Fruit fly (Drosophila melanogaster): ENCODE results near the gene Hsp68.

Gene Hsp68

dm6 chr3R:24102387-24102786 lies 45.3 kb upstream of the Hsp68 start (continued):
- TF ChIP-seq CG10209 (GFP tag; optimal IDR thresholded peaks at IDR 0.05) (no peak), tna (GFP tag; IDR thresholded peaks at IDR 0.05; ENCODE audit: partially characterized antibody) (no peak), CG1602 (GFP tag; optimal IDR thresholded peaks at IDR 0.05) (no peak), otp (GFP tag; IDR thresholded peaks at IDR 0.05) (no peak), CG15514 (GFP tag; optimal IDR thresholded peaks at IDR 0.05) (peak; percentile 11), sc (optimal IDR thresholded peaks at IDR 0.05) (no peak), sc (GFP tag; optimal IDR thresholded peaks at IDR 0.05) (no peak), CG7372 (GFP tag; IDR thresholded peaks at IDR 0.05) (no peak), CG5953 (GFP tag; IDR thresholded peaks at IDR 0.05) (no peak), lab (GFP tag; optimal IDR thresholded peaks at IDR 0.05) (peak; percentile 46), CG10543 (GFP tag; optimal IDR thresholded peaks at IDR 0.05) (peak; percentile 32), bcd (GFP tag; optimal IDR thresholded peaks at IDR 0.05) (no peak), Scr (GFP tag; IDR thresholded peaks at IDR 0.05; ENCODE audit: partially characterized antibody) (no peak), cas (GFP tag; IDR thresholded peaks at IDR 0.05) (no peak), C15 (GFP tag; IDR thresholded peaks at IDR 0.05) (no peak), CG9437 (GFP tag; optimal IDR thresholded peaks at IDR 0.05) (no peak), az2 (GFP tag; optimal IDR thresholded peaks at IDR 0.05) (no peak), Six4 (GFP tag; optimal IDR thresholded peaks at IDR 0.05) (no peak), pzg (GFP tag; optimal IDR thresholded peaks at IDR 0.05) (no peak), fu2 (GFP tag; optimal IDR thresholded peaks at IDR 0.05) (no peak), CG4820 (GFP tag; optimal IDR thresholded peaks at IDR 0.05) (no peak), pan (optimal IDR thresholded peaks at IDR 0.05) (no peak), pan (GFP tag; optimal IDR thresholded peaks at IDR 0.05 in 1 of 2, IDR thresholded peaks at IDR 0.05 in 1 of 2) (no peak), z (GFP tag; IDR thresholded peaks at IDR 0.05) (no peak), CG16815 (GFP tag; optimal IDR thresholded peaks at IDR 0.05) (no peak), CG5180 (GFP tag; optimal IDR thresholded peaks at IDR 0.05) (no peak), D (optimal IDR thresholded peaks at IDR 0.05) (no peak), D (GFP tag; optimal IDR thresholded peaks at IDR 0.05) (no peak), Bgb (GFP tag; IDR thresholded peaks at IDR 0.05; ENCODE audit: partially characterized antibody) (no peak), Xrp1 (GFP tag; IDR thresholded peaks at IDR 0.05) (no peak), nerfin-2 (GFP tag; IDR thresholded peaks at IDR 0.05; ENCODE audit: partially characterized antibody) (no peak), dmrt11E (tag; optimal IDR thresholded peaks at IDR 0.05) (no peak), CG8765 (GFP tag; IDR thresholded peaks at IDR 0.05) (no peak), sima (GFP tag; optimal IDR thresholded peaks at IDR 0.05) (no peak), dimm (GFP tag; IDR thresholded peaks at IDR 0.05) (no peak), Ravus (GFP tag; IDR thresholded peaks at IDR 0.05) (no peak), stc (GFP tag; IDR thresholded peaks at IDR 0.05) (no peak), E2f1 (GFP tag; IDR thresholded peaks at IDR 0.05) (no peak), chinmo (GFP tag; IDR thresholded peaks at IDR 0.05; ENCODE audit: partially characterized antibody) (no peak), bab2 (GFP tag; optimal IDR thresholded peaks at IDR 0.05) (no peak), Hmx (GFP tag; optimal IDR thresholded peaks at IDR 0.05) (no peak), CG1792 (GFP tag; optimal IDR thresholded peaks at IDR 0.05) (no peak), Gug (GFP tag; IDR thresholded peaks at IDR 0.05) (no peak), CG17612 (GFP tag; IDR thresholded peaks at IDR 0.05) (no peak), CG34224 (GFP tag; IDR thresholded peaks at IDR 0.05; ENCODE audit: partially characterized antibody) (no peak), CG6765 (GFP tag; optimal IDR thresholded peaks at IDR 0.05) (peak; percentile 41), hbn (GFP tag; IDR thresholded peaks at IDR 0.05; ENCODE audit: partially characterized antibody) (no peak), Tbp (GFP tag; optimal IDR thresholded peaks at IDR 0.05) (no peak), CG31388 (GFP tag; optimal IDR thresholded peaks at IDR 0.05) (no peak), CG6791 (GFP tag; IDR thresholded peaks at IDR 0.05; ENCODE audit: partially characterized antibody) (no peak), Rfx (GFP tag; IDR thresholded peaks at IDR 0.05) (peak; percentile 50; the same call in 1 of the 2 replicates), CHES-1-like (GFP tag; optimal IDR thresholded peaks at IDR 0.05) (no peak), danr (GFP tag; IDR thresholded peaks at IDR 0.05) (no peak)

Data from whole organism, embryonic.